Worm (Caenorhabditis elegans) whole organism, young adult: ENCODE data around the gene fard-1.
A peak's percentile ranks its signal among the peaks of the same experiment; 100 is the strongest.

Experiments
- B0019.2 ChIP-seq: fragments of 200-800 bp; sonication (Bioruptor generic); conservative IDR thresholded peaks from 2 replicates; pipeline ENCODE4 v1.3.6; 2022; ENCODE audit warnings: missing genetic modification reagents, missing genetic modification characterization, missing compliant biosample characterization
- B0035.1 ChIP-seq: sonication (generic microtip); optimal IDR thresholded peaks from 2 replicates; lab custom pipeline; 2016; ENCODE audit warnings: missing genetic modification characterization, mild to moderate bottlenecking, missing compliant biosample characterization, missing genotype, missing genetic modification reagents
- D2030.7 ChIP-seq: fragments of 200-800 bp; sonication (Bioruptor generic); IDR thresholded peaks from 2 replicates; pipeline ENCODE4 v1.3.6; 2022; ENCODE audit warnings: missing genetic modification reagents, missing genetic modification characterization, missing compliant biosample characterization
- F10E7.11 ChIP-seq: sonication (generic microtip); optimal IDR thresholded peaks from 2 replicates; lab custom pipeline; 2017; ENCODE audit warnings: mild to moderate bottlenecking, missing genetic modification characterization, moderate library complexity, missing compliant biosample characterization
- F33H1.4 ChIP-seq: fragments of 200-800 bp; sonication (Bioruptor generic); IDR thresholded peaks from 2 replicates; pipeline ENCODE4 v1.3.6; 2022; ENCODE audit warnings: missing genetic modification reagents, missing genetic modification characterization, missing compliant biosample characterization
- K11D2.4 ChIP-seq: fragments of 200-800 bp; sonication (Bioruptor generic); IDR thresholded peaks from 2 replicates; pipeline ENCODE4 v1.3.6; 2022; ENCODE audit warnings: missing genetic modification reagents, missing genetic modification characterization, missing compliant biosample characterization
- T07F8.4 ChIP-seq: sonication (generic microtip); optimal IDR thresholded peaks from 2 replicates; lab custom pipeline; 2016; ENCODE audit warnings: mild to moderate bottlenecking, missing genetic modification characterization, moderate library complexity, missing compliant biosample characterization
- aptf-3 ChIP-seq: fragments of 200-800 bp; sonication (Bioruptor generic); IDR thresholded peaks from 2 replicates; pipeline ENCODE4 v1.3.6; 2022; ENCODE audit warnings: missing genetic modification characterization, missing compliant biosample characterization
- atf-7 ChIP-seq: sonication (generic microtip); optimal IDR thresholded peaks from 2 replicates; lab custom pipeline; 2017; ENCODE audit warnings: mild to moderate bottlenecking, missing genetic modification characterization, missing compliant biosample characterization
- attf-5 ChIP-seq: fragments of 200-800 bp; sonication (Bioruptor generic); optimal IDR thresholded peaks from 2 replicates; lab custom pipeline; 2018; ENCODE audit warnings: mild to moderate bottlenecking, missing genetic modification characterization, missing compliant biosample characterization
- attf-6 ChIP-seq: fragments of 200-800 bp; sonication (Bioruptor generic); IDR thresholded peaks from 2 replicates; pipeline ENCODE4 v1.3.6; 2022; ENCODE audit warnings: missing genetic modification reagents, missing genetic modification characterization, missing compliant biosample characterization
- bed-1 ChIP-seq: fragments of 200-800 bp; sonication (Bioruptor generic); IDR thresholded peaks from 2 replicates; pipeline ENCODE4 v1.3.6; 2022; ENCODE audit warnings: missing genetic modification reagents, missing genetic modification characterization, missing compliant biosample characterization
- cebp-1 ChIP-seq, 2 experiments: fragments of 200-800 bp in 1 of 2; sonication (Bioruptor generic) in 1 of 2; sonication (generic microtip) in 1 of 2; IDR thresholded peaks in 1 of 2; optimal IDR thresholded peaks in 1 of 2; 2 replicates each; pipeline versions ENCODE4 v1.3.6 to Lab custom; 2017 to 2022; ENCODE audit warnings: missing compliant biosample characterization in 2 of 2, missing genetic modification characterization in 2 of 2, mild to moderate bottlenecking in 1 of 2, missing genetic modification reagents in 1 of 2, moderate library complexity in 1 of 2
- ceh-58 ChIP-seq: fragments of 200-800 bp; sonication (Bioruptor generic); IDR thresholded peaks from 2 replicates; pipeline ENCODE4 v1.3.6; 2022; ENCODE audit warnings: missing genetic modification characterization, missing compliant biosample characterization
- dpff-1 ChIP-seq: sonication (generic microtip); optimal IDR thresholded peaks from 2 replicates; lab custom pipeline; 2017; ENCODE audit warnings: mild to moderate bottlenecking, missing genetic modification characterization, missing compliant biosample characterization
- dpl-1 ChIP-seq: fragments of 150-350 bp; optimal IDR thresholded peaks from 2 replicates; lab custom pipeline; 2014; ENCODE audit warnings: missing biosample characterization, missing genetic modification reagents, missing genetic modification characterization
- egl-44 ChIP-seq: fragments of 200-800 bp; sonication (Bioruptor generic); IDR thresholded peaks from 2 replicates; pipeline ENCODE4 v1.3.6; 2022; ENCODE audit warnings: missing genetic modification reagents, missing genetic modification characterization, missing compliant biosample characterization
- ekl-4 ChIP-seq: fragments of 200-800 bp; sonication (Bioruptor generic); IDR thresholded peaks from 2 replicates; pipeline ENCODE4 v1.3.6; 2022; ENCODE audit warnings: missing genetic modification reagents, missing genetic modification characterization, missing compliant biosample characterization
- ets-4 ChIP-seq: fragments of 200-800 bp; sonication (Bioruptor generic); optimal IDR thresholded peaks from 2 replicates; lab custom pipeline; 2018; ENCODE audit warnings: mild to moderate bottlenecking, missing genetic modification characterization, missing compliant biosample characterization
- gei-17 ChIP-seq: fragments of 200-800 bp; sonication (Bioruptor generic); optimal IDR thresholded peaks from 2 replicates; lab custom pipeline; 2018; ENCODE audit warnings: mild to moderate bottlenecking, missing genetic modification characterization, missing compliant biosample characterization
- him-1 ChIP-seq: sonication (generic microtip); optimal IDR thresholded peaks from 2 replicates; lab custom pipeline; 2016; ENCODE audit warnings: missing genotype, missing genetic modification reagents, missing genetic modification characterization, missing compliant biosample characterization
- hlh-12 ChIP-seq: sonication (generic microtip); optimal IDR thresholded peaks from 2 replicates; lab custom pipeline; 2016; ENCODE audit warnings: missing genetic modification characterization, missing compliant biosample characterization
- hlh-26 ChIP-seq: fragments of 200-800 bp; sonication (Bioruptor generic); conservative IDR thresholded peaks from 2 replicates; pipeline ENCODE4 v1.3.6; 2022; ENCODE audit warnings: missing genetic modification reagents, missing genetic modification characterization, missing compliant biosample characterization
- hrde-1 ChIP-seq: sonication (generic microtip); optimal IDR thresholded peaks from 2 replicates; lab custom pipeline; 2016; ENCODE audit warnings: missing genetic modification characterization, mild to moderate bottlenecking, missing compliant biosample characterization, moderate library complexity, missing genotype, missing genetic modification reagents, borderline replicate concordance
- lir-1 ChIP-seq: fragments of 200-800 bp; sonication (Bioruptor generic); conservative IDR thresholded peaks from 2 replicates; pipeline ENCODE4 v1.3.6; 2022; ENCODE audit warnings: missing genetic modification reagents, missing genetic modification characterization, missing compliant biosample characterization
- madf-3 ChIP-seq: fragments of 200-800 bp; sonication (Bioruptor generic); IDR thresholded peaks from 2 replicates; pipeline ENCODE4 v1.3.6; 2022; ENCODE audit warnings: missing genetic modification reagents, missing genetic modification characterization, missing compliant biosample characterization
- nhr-120 ChIP-seq: fragments of 200-800 bp; sonication (Bioruptor generic); IDR thresholded peaks from 2 replicates; pipeline ENCODE4 v1.3.6; 2022; ENCODE audit warnings: missing genetic modification characterization, missing compliant biosample characterization
- nhr-90 ChIP-seq: sonication (generic microtip); optimal IDR thresholded peaks from 2 replicates; lab custom pipeline; 2016; ENCODE audit warnings: missing genotype, mild to moderate bottlenecking, missing genetic modification characterization, missing compliant biosample characterization
- pbrm-1 ChIP-seq: fragments of 200-800 bp; sonication (Bioruptor generic); IDR thresholded peaks from 2 replicates; pipeline ENCODE4 v1.3.6; 2022; ENCODE audit warnings: missing genetic modification reagents, missing genetic modification characterization, missing compliant biosample characterization
- rcor-1 ChIP-seq: fragments of 200-800 bp; sonication (Bioruptor generic); IDR thresholded peaks from 2 replicates; pipeline ENCODE4 v1.3.6; 2022; ENCODE audit warnings: missing genetic modification reagents, missing genetic modification characterization, missing compliant biosample characterization
- rec-8 ChIP-seq, 2 experiments: sonication (generic microtip); optimal IDR thresholded peaks; 2 replicates each; lab custom pipeline; 2016; ENCODE audit warnings: mild to moderate bottlenecking in 2 of 2, missing genetic modification characterization in 2 of 2, missing genetic modification reagents in 2 of 2, missing genotype in 2 of 2, missing biosample characterization in 1 of 2, missing compliant biosample characterization in 1 of 2, moderate library complexity in 1 of 2
- rpc-1 ChIP-seq, 2 experiments: fragments of 150-350 bp in 1 of 2; sonication (generic microtip) in 1 of 2; optimal IDR thresholded peaks; 2 replicates each; lab custom pipeline; 2014 to 2018; ENCODE audit warnings: missing biosample characterization in 1 of 2, missing genetic modification characterization in 1 of 2, missing genetic modification reagents in 1 of 2, missing genotype in 1 of 2
- snpc-4 ChIP-seq, 5 experiments: fragments of 150-350 bp in 1 of 5; sonication (generic microtip) in 4 of 5; optimal IDR thresholded peaks; 2 replicates each; lab custom pipeline; 2014 to 2018; ENCODE audit warnings: missing genetic modification characterization in 5 of 5, missing biosample characterization in 3 of 5, antibody characterized with exemption in 2 of 5, mild to moderate bottlenecking in 2 of 5, missing compliant biosample characterization in 2 of 5, missing genotype in 2 of 5, moderate library complexity in 2 of 5, missing genetic modification reagents in 1 of 5
- tlf-1 ChIP-seq: fragments of 200-800 bp; sonication (Bioruptor generic); optimal IDR thresholded peaks from 2 replicates; lab custom pipeline; 2018; ENCODE audit warnings: mild to moderate bottlenecking, missing genetic modification characterization, missing compliant biosample characterization
- xnd-1 ChIP-seq: sonication (generic microtip); optimal IDR thresholded peaks from 2 replicates; lab custom pipeline; 2016; ENCODE audit warnings: missing genotype, missing genetic modification reagents, missing genetic modification characterization, missing compliant biosample characterization
- zim-3 ChIP-seq: sonication (generic microtip); optimal IDR thresholded peaks from 2 replicates; lab custom pipeline; 2017; ENCODE audit warnings: mild to moderate bottlenecking, missing genetic modification characterization, moderate library complexity, missing compliant biosample characterization
- ztf-26 ChIP-seq: sonication (generic microtip); optimal IDR thresholded peaks from 2 replicates; lab custom pipeline; 2017; ENCODE audit warnings: missing genetic modification characterization, missing compliant biosample characterization
- ztf-6 ChIP-seq: fragments of 200-800 bp; sonication (Bioruptor generic); IDR thresholded peaks from 2 replicates; pipeline ENCODE4 v1.3.6; 2022; ENCODE audit warnings: missing genetic modification reagents, missing genetic modification characterization, missing compliant biosample characterization

Gene fard-1

DNA sequence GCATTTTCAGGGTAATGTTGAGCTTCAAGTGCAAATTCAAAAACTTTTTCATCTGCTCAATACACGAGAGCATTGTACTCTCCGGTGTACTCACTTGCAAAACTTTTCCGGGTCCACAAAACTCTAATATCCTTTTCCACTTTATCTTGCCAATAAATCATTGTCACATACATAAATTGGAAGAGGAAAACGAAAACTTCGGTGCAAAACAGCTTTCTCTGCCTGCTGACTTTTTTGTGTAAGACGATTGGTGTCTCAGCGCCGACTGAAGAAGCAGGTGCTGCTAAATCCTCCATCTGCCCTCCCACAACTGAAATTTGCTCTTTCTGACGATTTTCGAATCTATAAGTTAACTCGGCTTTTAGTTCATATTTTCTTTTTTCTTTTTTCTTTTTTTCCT, 42.3 kb downstream of the fard-1 start:
- TF ChIP-seq bed-1 (GFP tag; lab: Robert Waterston, UW) (no peak), aptf-3 (GFP tag; lab: Robert Waterston, UW) (no peak), nhr-90 (tag; lab: Kevin White, UChicago) (no peak), rec-8 (tag; optimal IDR thresholded peaks at IDR 0.05; lab: Kevin White, UChicago) (no peak), T07F8.4 (tag; lab: Kevin White, UChicago) (no peak), ztf-26 (tag; lab: Kevin White, UChicago) (no peak), nhr-120 (GFP tag; lab: Robert Waterston, UW) (no peak), hlh-26 (GFP tag; lab: Robert Waterston, UW) (no peak), F33H1.4 (GFP tag; lab: Robert Waterston, UW) (no peak), egl-44 (GFP tag; lab: Robert Waterston, UW) (no peak), D2030.7 (GFP tag; lab: Robert Waterston, UW) (no peak), him-1 (tag; lab: Kevin White, UChicago) (no peak), cebp-1 (GFP tag; IDR thresholded peaks at IDR 0.05; lab: Robert Waterston, UW) (no peak), cebp-1 (tag; optimal IDR thresholded peaks at IDR 0.05; lab: Kevin White, UChicago) (no peak), attf-5 (GFP tag; lab: Kevin White, UChicago) (no peak), F10E7.11 (tag; lab: Kevin White, UChicago) (no peak), B0019.2 (GFP tag; lab: Robert Waterston, UW) (no peak)

DNA sequence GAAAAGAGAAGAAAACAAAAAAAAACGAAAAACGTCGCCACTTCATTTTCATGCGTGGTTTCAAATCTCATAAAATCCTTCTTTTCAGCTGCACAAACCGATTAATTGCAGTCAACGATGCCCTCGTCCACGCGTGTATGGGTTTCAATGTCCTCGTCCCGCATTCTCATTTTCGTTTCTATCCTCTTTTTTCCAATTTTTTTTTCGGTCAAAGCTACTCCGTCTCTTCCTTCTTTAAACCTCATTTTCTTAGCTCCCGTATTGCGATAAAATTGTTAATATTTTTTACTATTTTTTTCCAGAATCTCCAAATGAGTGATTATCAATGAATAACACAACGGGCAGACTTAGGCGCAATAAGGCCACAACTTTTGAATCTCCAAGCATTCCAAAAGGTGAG, 43.0 kb downstream of the fard-1 start, which contains the start of gene aakg-3:
Gene aakg-3, plus strand, starts transcription at position 301 of the 400 bp plus-strand sequence.
- TF ChIP-seq madf-3 (GFP tag; lab: Robert Waterston, UW) (no peak), cebp-1 (GFP tag; IDR thresholded peaks at IDR 0.05; lab: Robert Waterston, UW) (no peak), cebp-1 (tag; optimal IDR thresholded peaks at IDR 0.05; lab: Kevin White, UChicago) (no peak), pbrm-1 (GFP tag; lab: Robert Waterston, UW) (no peak), dpl-1 (GFP tag; lab: Kevin White, UChicago) (no peak)

DNA sequence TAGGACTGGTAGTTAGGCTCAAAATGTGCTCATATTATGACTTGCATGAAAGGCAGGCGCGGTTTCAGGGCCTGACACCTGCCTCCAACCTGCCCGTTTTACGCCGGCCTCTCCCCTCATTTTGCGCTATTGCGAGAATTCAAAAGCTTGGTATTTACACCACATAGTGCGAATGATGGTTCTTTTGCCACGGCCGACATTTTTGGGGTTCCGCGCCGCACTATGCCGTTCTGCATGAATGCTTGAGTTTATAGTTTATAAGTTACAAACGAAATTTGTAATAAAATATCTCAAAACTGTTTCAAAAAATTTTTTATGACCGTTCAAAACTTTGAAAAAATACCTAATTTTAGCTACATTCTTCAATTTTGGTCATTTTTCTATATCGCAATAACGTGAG, 44.9 kb downstream of the fard-1 start:
- TF ChIP-seq ekl-4 (GFP tag; lab: Robert Waterston, UW) (no peak), snpc-4 (GFP tag; optimal IDR thresholded peaks at IDR 0.05; lab: Kevin White, UChicago) (no peak), snpc-4 (tag; optimal IDR thresholded peaks at IDR 0.05; lab: Kevin White, UChicago) (peak in 2 of 4 experiments; percentile 55 to 68)

DNA sequence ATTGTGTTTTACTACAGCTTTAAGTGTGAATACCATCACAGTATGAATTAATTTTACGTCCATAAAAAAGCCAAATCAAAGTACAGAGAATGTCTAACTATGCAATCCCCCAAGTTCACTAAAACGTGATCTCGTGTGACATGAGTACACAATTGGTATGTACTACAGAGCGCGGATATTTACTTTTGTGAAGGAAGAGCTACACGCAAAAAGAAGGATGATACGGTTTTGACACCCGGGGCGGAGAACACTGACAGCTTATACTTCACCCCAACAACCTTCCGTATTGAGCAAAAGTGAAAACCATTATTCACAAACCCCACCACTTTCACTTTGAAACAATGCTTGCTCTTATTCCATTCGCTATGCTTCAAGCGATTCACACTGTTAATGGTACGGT, 48.6 kb downstream of the fard-1 start, which contains the start of gene nspg-5:
Gene nspg-5, plus strand, starts transcription at position 301 of the 400 bp plus-strand sequence.
- TF ChIP-seq rec-8 (tag; optimal IDR thresholded peaks at IDR 0.05; lab: Kevin White, UChicago): no peak
- no peak for TF ChIP-seq B0035.1 (tag; lab: Kevin White, UChicago)
- TF ChIP-seq xnd-1 (tag; lab: Kevin White, UChicago): no peak
- TF ChIP-seq F10E7.11 (tag; lab: Kevin White, UChicago): no peak
- TF ChIP-seq attf-6 (GFP tag; lab: Robert Waterston, UW): no peak
- no peak for TF ChIP-seq rpc-1 (optimal IDR thresholded peaks at IDR 0.05; lab: Kevin White, UChicago)
- no peak for TF ChIP-seq rpc-1 (tag; optimal IDR thresholded peaks at IDR 0.05; lab: Kevin White, UChicago)
- TF ChIP-seq ets-4 (GFP tag; lab: Kevin White, UChicago): no peak
- TF ChIP-seq, all 124 proteins: peak for 0

DNA sequence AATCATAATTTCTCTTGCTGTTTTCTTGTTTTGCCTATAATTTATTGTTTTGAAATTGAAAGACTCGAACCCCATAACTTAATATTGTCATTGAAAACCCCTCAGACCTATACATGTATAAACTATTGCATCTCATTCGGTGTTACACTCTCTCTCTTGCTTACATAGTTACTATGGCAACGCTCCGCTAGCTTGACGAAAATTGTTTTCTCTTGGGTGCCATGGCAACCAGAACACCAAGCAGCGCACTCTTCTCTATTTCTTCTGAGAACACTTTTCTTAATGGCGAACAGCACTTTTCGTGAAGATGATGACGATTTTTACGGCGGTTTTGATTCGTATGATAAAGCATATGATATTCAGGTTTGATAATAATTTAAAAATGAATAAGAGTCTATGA, 50.8 kb downstream of the fard-1 start, which contains the start of gene osm-5:
Gene osm-5, plus strand, starts transcription at position 268 of the 400 bp plus-strand sequence.
- TF ChIP-seq dpl-1 (GFP tag; lab: Kevin White, UChicago): no peak
- TF ChIP-seq atf-7 (tag; lab: Kevin White, UChicago): no peak
- no peak for TF ChIP-seq bed-1 (GFP tag; lab: Robert Waterston, UW)
- no peak for TF ChIP-seq tlf-1 (GFP tag; lab: Kevin White, UChicago)
- no peak for TF ChIP-seq ceh-58
- no peak for TF ChIP-seq gei-17 (GFP tag; lab: Kevin White, UChicago)
- no peak for TF ChIP-seq hrde-1 (tag; lab: Kevin White, UChicago)
- no peak for TF ChIP-seq dpff-1 (tag; lab: Kevin White, UChicago)
- no peak for TF ChIP-seq lir-1
- no peak for TF ChIP-seq T07F8.4 (tag; lab: Kevin White, UChicago)
- no peak for TF ChIP-seq zim-3 (tag; lab: Kevin White, UChicago)
- TF ChIP-seq K11D2.4: no peak
- TF ChIP-seq hlh-12 (tag; lab: Kevin White, UChicago): no peak
- TF ChIP-seq rcor-1 (GFP tag; lab: Robert Waterston, UW): no peak
- TF ChIP-seq ztf-6 (GFP tag; lab: Robert Waterston, UW): no peak
- TF ChIP-seq pbrm-1 (GFP tag; lab: Robert Waterston, UW): no peak
